Fruit fly (Drosophila melanogaster): Measurements from ENCODE around the gene Cbs.

The Cbs gene

DNA sequence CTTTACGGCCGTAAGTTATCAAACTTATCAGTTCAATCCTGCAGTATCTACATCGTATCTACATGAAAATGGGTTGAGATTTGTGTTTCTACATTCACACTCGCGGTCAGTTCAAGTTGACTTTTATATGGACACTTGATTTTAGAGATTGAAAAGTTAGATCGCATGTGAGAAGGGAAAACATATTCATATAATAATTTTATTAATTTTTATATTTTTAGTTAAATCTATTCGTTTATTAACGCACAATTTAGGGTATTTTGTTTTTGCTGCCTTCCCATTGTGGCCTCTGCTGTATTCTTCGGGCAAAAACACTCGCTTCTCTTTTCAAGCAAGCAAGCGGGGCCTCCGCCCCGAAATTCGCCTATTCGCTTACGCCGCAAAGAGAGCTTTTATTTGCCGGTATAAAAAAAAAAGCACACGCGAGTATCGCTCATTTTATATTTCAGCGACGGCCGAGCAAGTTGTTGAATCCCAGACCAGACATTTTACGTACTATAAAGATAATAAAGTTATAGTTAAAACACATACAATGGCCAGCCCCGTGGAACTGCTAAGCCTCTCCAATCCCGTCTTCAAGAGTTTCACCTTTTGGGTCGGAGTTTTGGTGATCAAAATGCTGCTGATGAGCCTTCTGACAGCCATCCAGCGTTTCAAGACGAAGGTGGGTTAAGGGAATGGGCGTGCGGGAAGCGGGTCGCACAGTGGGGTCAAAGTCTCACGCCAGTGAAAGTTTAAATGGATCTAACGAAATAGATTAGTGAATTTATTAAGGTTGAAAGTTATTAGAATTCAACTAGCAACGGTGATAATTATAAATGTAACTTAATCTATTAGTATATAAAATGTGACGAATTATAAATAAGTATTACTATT, 2.1 kb upstream of the Cbs start (continued):
- TF ChIP-seq Dll (GFP tag; IDR thresholded peaks at IDR 0.05; ENCODE audit: partially characterized antibody) (no peak), CG10959 (GFP tag; IDR thresholded peaks at IDR 0.05) (peak; percentile 70), CG6765 (GFP tag; optimal IDR thresholded peaks at IDR 0.05) (peak; percentile 84), CG9215 (GFP tag; IDR thresholded peaks at IDR 0.05) (peak; percentile 69), sc (optimal IDR thresholded peaks at IDR 0.05) (no peak), sc (GFP tag; optimal IDR thresholded peaks at IDR 0.05) (peak; percentile 68), CG15073 (GFP tag; optimal IDR thresholded peaks at IDR 0.05) (peak; percentile 53), exex (tag; optimal IDR thresholded peaks at IDR 0.05) (peak; percentile 79), Med (GFP tag) (peak; percentile 83), NfI (GFP tag; optimal IDR thresholded peaks at IDR 0.05) (peak; percentile 88), CG6791 (GFP tag; IDR thresholded peaks at IDR 0.05; ENCODE audit: partially characterized antibody) (no peak), gt (GFP tag; IDR thresholded peaks at IDR 0.05) (no peak), CG4730 (GFP tag; IDR thresholded peaks at IDR 0.05) (peak; percentile 77; the same call in 1 of the 2 replicates), CG12744 (GFP tag; optimal IDR thresholded peaks at IDR 0.05) (no peak), mirr (GFP tag; optimal IDR thresholded peaks at IDR 0.05) (peak; percentile 80), CG4404 (GFP tag; IDR thresholded peaks at IDR 0.05) (peak; percentile 74), CG6654 (GFP tag; optimal IDR thresholded peaks at IDR 0.05) (peak; percentile 67), Stat92E (GFP tag; optimal IDR thresholded peaks at IDR 0.05) (peak in 1 of 3 experiments; percentile 57), da (GFP tag; optimal IDR thresholded peaks at IDR 0.05) (no peak), btn (GFP tag; optimal IDR thresholded peaks at IDR 0.05) (no peak), pita (GFP tag; optimal IDR thresholded peaks at IDR 0.05) (no peak), Adf1 (GFP tag; IDR thresholded peaks at IDR 0.05) (peak; percentile 69), CG11093 (GFP tag; IDR thresholded peaks at IDR 0.05) (peak; percentile 78; the same call in 2 of the 3 replicates), Lpt (GFP tag; optimal IDR thresholded peaks at IDR 0.05) (no peak), Rx (GFP tag; IDR thresholded peaks at IDR 0.05) (peak; percentile 84), sima (GFP tag; optimal IDR thresholded peaks at IDR 0.05) (no peak), Nf-YA (GFP tag; IDR thresholded peaks at IDR 0.05) (peak; percentile 73), HLH3B (GFP tag; IDR thresholded peaks at IDR 0.05) (peak; percentile 94), caup (GFP tag; optimal IDR thresholded peaks at IDR 0.05; ENCODE audit: severe bottlenecking) (peak; percentile 92), cwo (GFP tag; optimal IDR thresholded peaks at IDR 0.05) (peak; percentile 86), CG3838 (GFP tag; optimal IDR thresholded peaks at IDR 0.05) (peak; percentile 31), amos (GFP tag; IDR thresholded peaks at IDR 0.05; ENCODE audit: partially characterized antibody) (no peak), ham (GFP tag; IDR thresholded peaks at IDR 0.05) (no peak), tgo (GFP tag; IDR thresholded peaks at IDR 0.05) (peak; percentile 92), ac (GFP tag; optimal IDR thresholded peaks at IDR 0.05) (peak; percentile 57), ssp (GFP tag; IDR thresholded peaks at IDR 0.05) (peak; percentile 70), Bdp1 (GFP tag; optimal IDR thresholded peaks at IDR 0.05) (no peak), Fer3 (tag; optimal IDR thresholded peaks at IDR 0.05) (peak; percentile 93), gro (GFP tag; optimal IDR thresholded peaks at IDR 0.05) (peak; percentile 5), Bgb (GFP tag; IDR thresholded peaks at IDR 0.05; ENCODE audit: partially characterized antibody) (no peak; the same call in 1 of the 2 replicates), CG10543 (GFP tag; optimal IDR thresholded peaks at IDR 0.05) (peak; percentile 85), Six4 (GFP tag; optimal IDR thresholded peaks at IDR 0.05) (peak; percentile 67), Dbx (GFP tag; IDR thresholded peaks at IDR 0.05) (peak; percentile 87), ara (GFP tag; IDR thresholded peaks at IDR 0.05) (peak; percentile 89), CG4617 (GFP tag; optimal IDR thresholded peaks at IDR 0.05; ENCODE audit: borderline replicate concordance) (peak; percentile 27), CG13296 (GFP tag; optimal IDR thresholded peaks at IDR 0.05) (peak; percentile 92), zfh2 (GFP tag; optimal IDR thresholded peaks at IDR 0.05) (peak; percentile 27), CG30020 (tag; optimal IDR thresholded peaks at IDR 0.05) (peak; percentile 72), Dip2 (GFP tag; IDR thresholded peaks at IDR 0.05) (no peak)

All from whole organism, embryonic.